Fruit fly (Drosophila melanogaster) whole organism, embryonic: ENCODE data around the gene SMC6.
A peak's percentile ranks its signal among the peaks of the same experiment; 100 is the strongest.

Experiments used
- ATbp ChIP-seq: fragments of 200-800 bp; sonication (Bioruptor generic); optimal IDR thresholded peaks from 2 replicates; lab custom pipeline; 2017; ENCODE audit warnings: missing biosample characterization, mild to moderate bottlenecking, missing genetic modification characterization, missing genetic modification reagents
- Asciz ChIP-seq: fragments of 200-800 bp; sonication (Bioruptor generic); optimal IDR thresholded peaks from 2 replicates; lab custom pipeline; 2017; ENCODE audit warnings: missing biosample characterization, mild to moderate bottlenecking, missing genetic modification characterization, missing genetic modification reagents
- Bdp1 ChIP-seq: fragments of 200-800 bp; sonication (Bioruptor generic); optimal IDR thresholded peaks from 3 replicates; lab custom pipeline; 2016; ENCODE audit warnings: missing biosample characterization, missing genetic modification characterization
- Bgb ChIP-seq: fragments of 200-800 bp; sonication (Bioruptor generic); IDR thresholded peaks from 2 replicates; pipeline ENCODE4 v1.3.6; 2022; ENCODE audit warnings: missing biosample characterization, missing genetic modification characterization; ENCODE audit not compliant: partially characterized antibody
- Blimp-1 ChIP-seq: fragments of 200-800 bp; sonication (Bioruptor generic); optimal IDR thresholded peaks from 3 replicates; lab custom pipeline; 2018; ENCODE audit warnings: missing biosample characterization, missing genetic modification characterization, mild to moderate bottlenecking, moderate library complexity, missing genetic modification reagents
- CG10209 ChIP-seq: fragments of 200-800 bp; sonication (Bioruptor generic); optimal IDR thresholded peaks from 3 replicates; lab custom pipeline; 2017; ENCODE audit warnings: missing biosample characterization, mild to moderate bottlenecking, missing genetic modification characterization, missing genetic modification reagents
- CG10979 ChIP-seq: fragments of 200-800 bp; sonication (Bioruptor generic); optimal IDR thresholded peaks from 2 replicates; lab custom pipeline; 2018; ENCODE audit warnings: missing biosample characterization, mild to moderate bottlenecking, missing genetic modification characterization, moderate library complexity
- CG11696 ChIP-seq: fragments of 200-800 bp; sonication (Bioruptor generic); IDR thresholded peaks from 2 replicates; pipeline ENCODE4 v1.3.6; 2022; ENCODE audit warnings: missing biosample characterization, missing genetic modification characterization
- CG13424 ChIP-seq: fragments of 200-800 bp; sonication (Bioruptor generic); optimal IDR thresholded peaks from 2 replicates; lab custom pipeline; 2019; ENCODE audit warnings: missing biosample characterization, mild to moderate bottlenecking, missing genetic modification characterization, moderate library complexity
- CG14050 ChIP-seq: fragments of 200-800 bp; sonication (Bioruptor generic); IDR thresholded peaks from 3 replicates; pipeline ENCODE4 v1.3.6; 2022; ENCODE audit warnings: missing biosample characterization, missing genetic modification characterization
- CG14860 ChIP-seq: fragments of 200-800 bp; sonication (Bioruptor generic); IDR thresholded peaks from 3 replicates; pipeline ENCODE4 v1.3.6; 2022; ENCODE audit warnings: missing biosample characterization, missing genetic modification characterization; ENCODE audit not compliant: partially characterized antibody
- CG1603 ChIP-seq: fragments of 200-800 bp; sonication (Bioruptor generic); optimal IDR thresholded peaks from 2 replicates; lab custom pipeline; 2019; ENCODE audit warnings: missing biosample characterization, mild to moderate bottlenecking, missing genetic modification characterization, moderate library complexity
- CG17328 ChIP-seq: fragments of 200-800 bp; sonication (Bioruptor generic); IDR thresholded peaks from 2 replicates; pipeline ENCODE4 v1.3.6; 2022; ENCODE audit warnings: missing biosample characterization, missing genetic modification characterization
- CG34224 ChIP-seq: fragments of 200-800 bp; sonication (Bioruptor generic); IDR thresholded peaks from 3 replicates; pipeline ENCODE4 v1.3.6; 2022; ENCODE audit warnings: missing biosample characterization, missing genetic modification characterization; ENCODE audit not compliant: partially characterized antibody
- CG5953 ChIP-seq: fragments of 200-800 bp; sonication (Bioruptor generic); IDR thresholded peaks from 2 replicates; pipeline ENCODE4 v1.3.6; 2022; ENCODE audit warnings: missing biosample characterization, missing genetic modification characterization
- Dbx ChIP-seq: fragments of 200-800 bp; sonication (Bioruptor generic); IDR thresholded peaks from 3 replicates; pipeline ENCODE4 v1.3.6; 2022; ENCODE audit warnings: missing biosample characterization, missing genetic modification characterization
- E2f2 ChIP-seq: fragments of 200-800 bp; sonication (Bioruptor generic); IDR thresholded peaks from 2 replicates; pipeline ENCODE4 v1.3.6; 2022; ENCODE audit warnings: missing biosample characterization, missing genetic modification characterization
- Eip74EF ChIP-seq, 2 experiments: fragments of 200-800 bp in 1 of 2; fragments of >200 bp in 1 of 2; sonication (Bioruptor generic) in 1 of 2; optimal IDR thresholded peaks; 2 replicates each; lab custom pipeline; 2017 to 2019; ENCODE audit warnings: missing biosample characterization in 2 of 2, missing genetic modification characterization in 2 of 2, mild to moderate bottlenecking in 1 of 2, moderate library complexity in 1 of 2
- Elba2 ChIP-seq: fragments of 200-800 bp; sonication (Bioruptor generic); optimal IDR thresholded peaks from 3 replicates; lab custom pipeline; 2016; ENCODE audit warnings: missing biosample characterization, missing genetic modification characterization
- HLH3B ChIP-seq: fragments of 200-800 bp; sonication (Bioruptor generic); IDR thresholded peaks from 2 replicates; pipeline ENCODE4 v1.3.6; 2022; ENCODE audit warnings: missing biosample characterization, missing genetic modification characterization
- HLH4C ChIP-seq: fragments of 200-800 bp; sonication (Bioruptor generic); IDR thresholded peaks from 3 replicates; pipeline ENCODE4 v1.3.6; 2022; ENCODE audit warnings: missing biosample characterization, missing genetic modification characterization; ENCODE audit not compliant: partially characterized antibody
- Opbp ChIP-seq: fragments of 200-800 bp; sonication (Bioruptor generic); IDR thresholded peaks from 3 replicates; pipeline ENCODE4 v1.3.6; 2022; ENCODE audit warnings: missing biosample characterization, missing genetic modification characterization; ENCODE audit not compliant: partially characterized antibody
- Optix ChIP-seq: fragments of 200-800 bp; sonication (Bioruptor generic); IDR thresholded peaks from 3 replicates; pipeline ENCODE4 v1.3.6; 2022; ENCODE audit warnings: missing biosample characterization, missing genetic modification characterization
- Ptx1 ChIP-seq: fragments of 200-800 bp; sonication (Bioruptor generic); IDR thresholded peaks from 2 replicates; pipeline ENCODE4 v1.3.6; 2022; ENCODE audit warnings: missing biosample characterization, missing genetic modification characterization
- Sox102F ChIP-seq: fragments of 200-800 bp; sonication (Bioruptor generic); optimal IDR thresholded peaks from 2 replicates; lab custom pipeline; 2018; ENCODE audit warnings: missing biosample characterization, mild to moderate bottlenecking, missing genetic modification characterization, moderate library complexity
- cg ChIP-seq: fragments of 200-800 bp; sonication (Bioruptor generic); optimal IDR thresholded peaks from 3 replicates; lab custom pipeline; 2019; ENCODE audit warnings: missing biosample characterization, mild to moderate bottlenecking, missing genetic modification characterization, moderate library complexity
- chinmo ChIP-seq: fragments of 200-800 bp; sonication (Bioruptor generic); IDR thresholded peaks from 4 replicates; pipeline ENCODE4 v1.3.6; 2022; ENCODE audit warnings: missing biosample characterization, missing genetic modification characterization; ENCODE audit not compliant: partially characterized antibody
- dmrt99B ChIP-seq: fragments of 200-800 bp; sonication (Bioruptor generic); optimal IDR thresholded peaks from 2 replicates; lab custom pipeline; 2018; ENCODE audit warnings: missing biosample characterization, mild to moderate bottlenecking, missing genetic modification characterization, moderate library complexity
- hkb ChIP-seq, 2 experiments: fragments of 200-800 bp in 1 of 2; fragments of >200 bp in 1 of 2; sonication (Bioruptor generic) in 1 of 2; IDR thresholded peaks in 1 of 2; optimal IDR thresholded peaks in 1 of 2; 2 replicates each; pipeline versions ENCODE4 v1.3.6 to Lab custom; 2017 to 2022; ENCODE audit warnings: missing biosample characterization in 1 of 2, missing genetic modification characterization in 1 of 2
- kni ChIP-seq: fragments of 200-800 bp; sonication (Bioruptor generic); optimal IDR thresholded peaks from 3 replicates; lab custom pipeline; 2017; ENCODE audit warnings: mild to moderate bottlenecking, missing biosample characterization, missing genetic modification reagents, missing genetic modification characterization
- lola ChIP-seq, 3 experiments: fragments of >200 bp in 2 of 3; fragments of 200-800 bp in 1 of 3; sonication (Bioruptor generic) in 1 of 3; optimal IDR thresholded peaks; 2 replicates each; lab custom pipeline; 2017 to 2019; ENCODE audit warnings: missing biosample characterization in 3 of 3, missing genetic modification characterization in 3 of 3, mild to moderate bottlenecking in 1 of 3, moderate library complexity in 1 of 3
- nom ChIP-seq: fragments of 200-800 bp; sonication (Bioruptor generic); optimal IDR thresholded peaks from 2 replicates; lab custom pipeline; 2017; ENCODE audit warnings: missing biosample characterization, missing genetic modification characterization, mild to moderate bottlenecking, moderate library complexity, missing genetic modification reagents
- oc ChIP-seq: fragments of 200-800 bp; sonication (Bioruptor generic); optimal IDR thresholded peaks from 2 replicates; lab custom pipeline; 2018; ENCODE audit warnings: missing biosample characterization, mild to moderate bottlenecking, missing genetic modification characterization, moderate library complexity
- phol ChIP-seq: fragments of 200-800 bp; sonication (Bioruptor generic); optimal IDR thresholded peaks from 3 replicates; lab custom pipeline; 2018; ENCODE audit warnings: missing biosample characterization, mild to moderate bottlenecking, missing genetic modification characterization, moderate library complexity
- pita ChIP-seq: fragments of 200-800 bp; sonication (Bioruptor generic); optimal IDR thresholded peaks from 2 replicates; lab custom pipeline; 2017; ENCODE audit warnings: missing biosample characterization, mild to moderate bottlenecking, missing genetic modification characterization
- prd ChIP-seq, 3 experiments: fragments of >200 bp in 2 of 3; fragments of 200-800 bp in 1 of 3; sonication (Bioruptor generic) in 1 of 3; optimal IDR thresholded peaks in 2 of 3; IDR thresholded peaks in 1 of 3; 2 replicates in 2 of 3; 3 replicates in 1 of 3; pipeline versions ENCODE4 v1.3.6 to Lab custom; 2017 to 2022; ENCODE audit warnings: missing biosample characterization in 1 of 3, missing genetic modification characterization in 1 of 3
- scrt ChIP-seq: fragments of 200-800 bp; sonication (Bioruptor generic); optimal IDR thresholded peaks from 2 replicates; lab custom pipeline; 2018; ENCODE audit warnings: missing biosample characterization, mild to moderate bottlenecking, missing genetic modification characterization, moderate library complexity
- sd ChIP-seq: fragments of 200-800 bp; sonication (Bioruptor generic); optimal IDR thresholded peaks from 3 replicates; lab custom pipeline; 2018; ENCODE audit warnings: missing biosample characterization, mild to moderate bottlenecking, missing genetic modification characterization, moderate library complexity
- sqz ChIP-seq: fragments of 200-800 bp; sonication (Bioruptor generic); optimal IDR thresholded peaks from 3 replicates; lab custom pipeline; 2018; ENCODE audit warnings: missing biosample characterization, mild to moderate bottlenecking, missing genetic modification characterization
- unpg ChIP-seq: fragments of 200-800 bp; sonication (Bioruptor generic); optimal IDR thresholded peaks from 3 replicates; lab custom pipeline; 2018; ENCODE audit warnings: missing biosample characterization, mild to moderate bottlenecking, missing genetic modification characterization, moderate library complexity
- vvl ChIP-seq: fragments of 200-800 bp; sonication (Bioruptor generic); IDR thresholded peaks from 2 replicates; pipeline ENCODE4 v1.3.6; 2022; ENCODE audit warnings: missing biosample characterization, missing genetic modification characterization
- zfh1 ChIP-seq: fragments of 200-800 bp; sonication (Bioruptor generic); IDR thresholded peaks from 3 replicates; pipeline ENCODE4 v1.3.6; 2022; ENCODE audit warnings: missing biosample characterization, missing genetic modification characterization

Gene SMC6

DNA sequence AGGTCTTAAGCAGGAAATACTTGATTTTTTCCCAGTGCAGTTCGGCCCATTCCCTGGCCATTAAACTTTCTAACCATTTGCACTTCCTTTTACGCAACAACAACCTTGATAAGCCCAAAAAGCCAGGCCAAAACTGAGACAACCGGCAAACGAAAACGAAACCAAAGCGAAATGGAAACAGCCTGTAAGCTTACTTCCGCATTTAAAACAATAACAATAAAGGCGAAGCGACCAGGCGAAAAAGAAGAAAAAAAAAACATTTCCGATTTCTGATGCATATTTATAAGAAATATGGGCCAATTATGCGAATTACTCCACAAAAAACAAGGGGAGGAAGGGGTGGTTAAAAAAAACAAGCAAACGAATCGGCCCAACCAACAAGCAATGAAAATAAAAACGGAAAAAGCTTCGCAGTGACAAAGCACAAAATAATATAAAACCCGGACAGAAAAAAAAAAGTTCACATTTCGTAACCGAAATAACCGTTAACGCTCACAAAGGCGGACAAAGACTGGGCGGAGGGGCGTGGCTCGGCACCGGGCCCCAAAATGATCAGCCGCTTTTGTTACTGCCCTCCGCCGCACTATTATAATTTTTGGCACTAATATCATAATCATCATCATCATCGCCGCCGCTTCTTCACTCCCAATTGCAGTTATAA, 12.1 kb upstream of the SMC6 start:
- no peak for TF ChIP-seq CG14050 (GFP tag; lab: Robert Waterston, UW)
- peak; percentile 82; the same call in 2 of the 4 replicates for TF ChIP-seq chinmo
- peak in 1 of 2 experiments; percentile 83 for TF ChIP-seq Eip74EF (GFP tag; optimal IDR thresholded peaks at IDR 0.05; lab: Kevin White, UChicago)
- TF ChIP-seq Bdp1 (GFP tag; lab: Kevin White, UChicago), result no peak
- TF ChIP-seq sqz (GFP tag; lab: Kevin White, UChicago), result peak; percentile 67
- no peak for TF ChIP-seq Opbp (GFP tag; lab: Robert Waterston, UW)
- TF ChIP-seq Elba2 (GFP tag; lab: Kevin White, UChicago), result no peak
- TF ChIP-seq Blimp-1 (GFP tag; lab: Kevin White, UChicago), result peak; percentile 56
- TF ChIP-seq vvl, result peak; percentile 44; the same call in 1 of the 2 replicates

DNA sequence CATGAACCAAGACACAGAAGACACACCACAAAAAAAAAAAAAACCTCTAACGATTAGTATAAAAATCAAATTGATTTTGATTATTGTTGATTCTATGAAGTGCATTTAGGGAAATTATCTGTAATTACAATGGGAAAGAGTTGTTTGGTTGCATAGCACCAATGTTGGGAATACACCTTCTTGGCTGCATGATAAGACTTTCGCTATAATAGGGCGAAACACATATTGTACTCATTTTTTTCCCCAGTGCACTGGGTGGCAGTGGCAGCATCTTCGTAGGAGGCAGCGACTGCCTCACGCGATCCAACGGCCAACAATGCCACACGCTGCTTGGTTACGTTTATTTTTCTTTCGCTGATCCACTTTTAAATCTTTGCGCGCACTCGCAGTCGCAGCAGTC, 10.8 kb upstream of the SMC6 start:
- TF ChIP-seq CG14860 (GFP tag; lab: Robert Waterston, UW), result no peak
- TF ChIP-seq ATbp (GFP tag; lab: Kevin White, UChicago), result peak; percentile 7
- TF ChIP-seq Sox102F (GFP tag; lab: Kevin White, UChicago), result peak; percentile 9
- TF ChIP-seq zfh1 (GFP tag; lab: Robert Waterston, UW), result 0 out of 3 replicates have a peak, but pooled peaks have one; percentile 7
- TF ChIP-seq sd (tag; lab: Kevin White, UChicago), result no peak
- no peak for TF ChIP-seq prd (optimal IDR thresholded peaks at IDR 0.05; lab: Kevin White, UChicago)
- 0 out of 3 replicates have a peak, but pooled peaks have one; percentile 16 for TF ChIP-seq prd (GFP tag; IDR thresholded peaks at IDR 0.05; lab: Robert Waterston, UW)

DNA sequence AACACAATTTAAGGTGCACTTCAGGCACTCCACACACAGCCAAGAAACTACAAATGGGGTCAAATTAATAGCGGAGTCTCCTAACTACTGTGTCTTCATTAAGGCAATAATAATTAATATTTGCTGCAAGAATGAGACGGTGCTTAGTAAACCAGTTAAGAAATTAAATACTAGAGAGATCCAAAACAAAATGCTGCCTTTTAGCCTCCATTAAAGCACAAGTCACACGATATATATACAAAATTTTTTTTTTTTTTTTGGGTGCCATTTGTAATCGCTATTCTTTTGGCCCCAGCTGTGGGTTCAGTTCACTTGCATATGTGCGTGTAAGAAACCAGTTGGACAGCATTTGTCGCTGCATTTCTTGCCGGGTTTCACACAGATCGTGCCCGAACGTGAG, 10.2 kb upstream of the SMC6 start:
- 0 out of 3 replicates have a peak, but pooled peaks have one; percentile 44 for TF ChIP-seq Optix
- TF ChIP-seq Ptx1, result 0 out of 2 replicates have a peak, but pooled peaks have one; percentile 28
- peak; percentile 36 for TF ChIP-seq unpg (GFP tag; lab: Kevin White, UChicago)
- peak; percentile 15; the same call in 1 of the 2 replicates for TF ChIP-seq E2f2 (GFP tag; lab: Robert Waterston, UW)
- TF ChIP-seq HLH4C, result no peak
- TF ChIP-seq dmrt99B (tag; lab: Kevin White, UChicago), result peak; percentile 66
- TF ChIP-seq nom (GFP tag; lab: Kevin White, UChicago), result peak; percentile 55
- TF ChIP-seq CG11696 (GFP tag; lab: Robert Waterston, UW), result peak; percentile 52
- no peak for TF ChIP-seq CG1603 (tag; lab: Kevin White, UChicago)
- TF ChIP-seq hkb (optimal IDR thresholded peaks at IDR 0.05; lab: Kevin White, UChicago), result no peak
- peak; percentile 43; the same call in 1 of the 2 replicates for TF ChIP-seq hkb (GFP tag; IDR thresholded peaks at IDR 0.05; lab: Robert Waterston, UW)
- peak; percentile 9 for TF ChIP-seq Blimp-1 (GFP tag; lab: Kevin White, UChicago)
- TF ChIP-seq pita (GFP tag; lab: Kevin White, UChicago), result no peak
- TF ChIP-seq CG5953 (GFP tag; lab: Robert Waterston, UW), result 0 out of 2 replicates have a peak, but pooled peaks have one; percentile 3
- peak; percentile 9 for TF ChIP-seq cg (GFP tag; lab: Kevin White, UChicago)
- TF ChIP-seq CG10209 (GFP tag; lab: Kevin White, UChicago), result peak; percentile 4
- TF ChIP-seq phol (tag; lab: Kevin White, UChicago), result peak; percentile 44
- TF ChIP-seq CG34224 (GFP tag; lab: Robert Waterston, UW), result no peak
- TF ChIP-seq oc, result peak; percentile 33
- TF ChIP-seq HLH3B (GFP tag; lab: Robert Waterston, UW), result 0 out of 2 replicates have a peak, but pooled peaks have one; percentile 11
- TF ChIP-seq kni (GFP tag; lab: Kevin White, UChicago), result peak; percentile 53
- peak; percentile 34 for TF ChIP-seq Asciz (GFP tag; lab: Kevin White, UChicago)
- no peak for TF ChIP-seq Bgb
- TF ChIP-seq CG13424 (tag; lab: Kevin White, UChicago), result peak; percentile 43
- no peak for TF ChIP-seq Dbx
- TF ChIP-seq scrt (GFP tag; lab: Kevin White, UChicago), result no peak
- TF ChIP-seq lola (GFP tag; optimal IDR thresholded peaks at IDR 0.05; lab: Kevin White, UChicago), result peak in 1 of 3 experiments; percentile 17
- TF ChIP-seq CG17328, result peak; percentile 29
- TF ChIP-seq CG10979 (tag; lab: Kevin White, UChicago), result peak; percentile 10
